Worm (Caenorhabditis elegans): Measurements from ENCODE around the gene F13E9.15.

F13E9.15 gene

DNA sequence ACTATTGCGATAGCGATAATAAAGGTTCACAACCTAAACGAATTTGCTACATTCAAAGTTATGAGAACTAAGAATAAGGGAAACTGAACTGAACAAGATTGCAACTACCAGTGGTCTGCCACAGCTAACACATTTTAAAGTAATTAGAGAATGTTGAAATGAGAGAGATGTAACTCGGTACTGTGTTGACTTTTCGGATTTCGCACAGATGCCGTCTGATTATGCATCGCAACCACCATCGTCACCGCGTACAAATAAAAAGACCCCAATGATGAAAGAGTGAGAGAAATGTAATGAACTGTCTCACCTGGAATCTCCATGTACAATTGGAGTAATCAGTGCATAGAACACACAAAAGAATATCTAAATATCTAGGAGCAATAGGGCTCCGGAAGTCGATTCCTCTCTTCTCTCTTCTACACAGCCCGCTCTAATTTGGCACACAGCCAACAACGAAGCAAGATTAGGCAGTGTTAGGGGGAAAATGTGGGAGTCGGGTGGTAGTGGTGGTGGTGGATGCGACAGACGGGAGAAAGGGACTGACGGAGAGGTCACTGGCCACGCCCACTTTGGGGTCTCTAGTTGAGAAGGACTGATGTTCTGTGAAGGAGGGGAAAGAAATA is 20.9 kb downstream of the F13E9.15 start, which contains the start of gene F13E9.11:
Gene F13E9.11, minus strand, starts transcription at position 507 of the 623 bp plus-strand sequence.
- TF ChIP-seq unc-62 (GFP tag; optimal IDR thresholded peaks at IDR 0.05), result no peak

ce11 chrIV:10867370-10868146 is 22.1 kb downstream of the F13E9.15 start:
- TF ChIP-seq unc-62 (GFP tag; optimal IDR thresholded peaks at IDR 0.05), result no peak

DNA sequence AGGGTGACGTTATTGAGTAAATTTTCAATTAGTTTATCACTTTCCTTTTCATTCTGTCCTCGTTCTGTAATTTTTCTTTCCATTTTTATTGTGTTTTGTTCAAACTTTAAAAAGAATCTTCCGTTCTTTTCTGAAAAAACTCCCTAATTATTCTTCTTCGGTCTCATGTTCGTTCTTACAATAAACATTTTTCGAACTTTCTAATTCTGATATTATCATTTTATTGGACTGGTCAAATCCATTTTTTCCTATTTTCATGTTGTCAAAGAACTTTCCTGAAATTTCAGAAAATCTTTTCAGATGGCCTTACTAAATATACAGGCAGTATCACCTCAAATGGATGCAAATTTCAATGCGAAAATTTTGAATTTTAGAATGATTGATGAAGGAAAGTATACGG is 25.6 kb downstream of the F13E9.15 start, which contains the start of gene nish-1:
Gene nish-1, plus strand, starts transcription at position 301 of the 400 bp plus-strand sequence.
- no peak for TF ChIP-seq unc-62 (GFP tag; optimal IDR thresholded peaks at IDR 0.05)

DNA sequence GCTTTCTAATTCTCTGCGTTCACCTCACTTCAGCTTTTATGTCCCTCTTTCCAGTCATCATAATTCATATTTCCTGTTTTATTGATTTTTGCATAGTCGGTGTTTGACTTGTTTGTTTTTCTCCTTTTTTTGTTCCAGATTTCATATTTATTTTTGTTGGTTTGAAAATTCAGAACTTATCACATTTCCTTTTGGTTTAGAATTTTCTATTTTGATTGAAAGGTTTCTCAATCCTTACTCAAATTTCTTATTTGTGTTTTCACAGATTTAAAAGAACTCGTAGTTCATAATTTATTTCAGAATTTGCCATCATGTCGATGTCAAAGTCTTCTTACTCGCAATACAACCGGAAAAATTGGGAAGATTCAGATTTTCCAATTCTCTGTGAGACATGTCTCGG is 28.6 kb downstream of the F13E9.15 start, which contains the start of gene rbm-22:
Gene rbm-22, plus strand, starts transcription at position 301 of the 400 bp plus-strand sequence.
- TF ChIP-seq unc-62 (GFP tag; optimal IDR thresholded peaks at IDR 0.05), result no peak

DNA sequence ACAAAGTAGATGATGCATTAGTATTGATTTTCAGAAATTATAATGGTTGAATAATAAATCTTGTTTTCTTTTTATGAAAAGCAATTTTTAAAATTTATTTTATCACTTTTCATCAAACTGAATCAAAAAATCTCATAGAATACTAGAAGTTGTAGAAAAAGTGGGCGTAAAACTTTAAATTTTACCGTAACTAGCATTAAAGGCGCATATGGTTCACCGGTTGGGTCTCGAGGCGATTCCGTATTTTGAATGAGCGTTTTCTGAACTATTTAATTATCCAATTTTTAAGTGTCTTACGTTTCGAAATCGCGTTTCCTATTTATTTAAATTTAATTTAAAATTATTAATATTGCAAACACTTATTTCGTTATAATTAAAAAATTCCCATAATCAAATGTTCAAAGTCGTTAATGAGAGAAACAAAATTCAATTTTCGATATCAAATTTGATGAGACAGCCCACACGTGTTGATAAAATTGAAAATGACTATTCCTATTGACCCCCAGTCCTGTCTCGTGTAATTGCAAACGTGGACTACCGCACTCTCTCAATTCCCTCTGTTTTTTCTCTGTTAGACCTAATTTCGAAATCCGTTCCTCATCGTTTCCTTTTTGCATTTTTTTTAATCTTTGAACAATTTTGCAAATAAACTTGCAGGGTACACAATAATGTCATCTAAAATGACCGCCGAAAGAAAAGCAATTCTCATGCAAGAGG is 31.2 kb downstream of the F13E9.15 start, which contains the start of the genes T11G6.2 and hars-1:
Gene T11G6.2, minus strand, starts transcription at position 197 of the 717 bp plus-strand sequence.
Gene hars-1, plus strand, starts transcription at position 658 of the 717 bp plus-strand sequence.
- TF ChIP-seq unc-62 (GFP tag; optimal IDR thresholded peaks at IDR 0.05), result no peak

- TF ChIP-seq unc-62 (GFP tag; optimal IDR thresholded peaks at IDR 0.05), result no peak
Observed at ce11 chrIV:10855946-10856345, 33.7 kb downstream of the F13E9.15 start.

DNA sequence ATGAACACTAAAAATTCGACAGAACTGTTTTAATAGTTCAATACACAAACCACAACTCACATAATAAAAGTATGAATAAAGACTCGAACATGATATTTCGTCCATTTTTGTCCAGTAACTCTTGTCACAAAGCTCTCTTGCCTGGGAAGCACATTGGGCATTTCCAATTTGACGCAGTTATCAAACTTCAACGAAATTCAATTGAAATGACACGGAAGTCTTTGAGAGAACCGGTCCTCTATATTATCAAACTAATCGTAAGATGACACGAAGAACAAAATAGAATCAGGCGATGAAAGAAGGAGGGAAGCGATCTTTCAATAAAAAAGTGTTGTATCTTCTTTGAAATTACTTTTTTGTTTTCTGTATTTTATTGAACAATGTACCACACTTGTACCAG is 34.6 kb downstream of the F13E9.15 start, which contains the start of gene T11G6.3:
Gene T11G6.3, minus strand, starts transcription at position 189 of the 400 bp plus-strand sequence.
- no peak for TF ChIP-seq unc-62 (GFP tag; optimal IDR thresholded peaks at IDR 0.05)

- no peak for TF ChIP-seq unc-62 (GFP tag; optimal IDR thresholded peaks at IDR 0.05)
Observed at ce11 chrIV:10854042-10854441, 35.6 kb downstream of the F13E9.15 start.

DNA sequence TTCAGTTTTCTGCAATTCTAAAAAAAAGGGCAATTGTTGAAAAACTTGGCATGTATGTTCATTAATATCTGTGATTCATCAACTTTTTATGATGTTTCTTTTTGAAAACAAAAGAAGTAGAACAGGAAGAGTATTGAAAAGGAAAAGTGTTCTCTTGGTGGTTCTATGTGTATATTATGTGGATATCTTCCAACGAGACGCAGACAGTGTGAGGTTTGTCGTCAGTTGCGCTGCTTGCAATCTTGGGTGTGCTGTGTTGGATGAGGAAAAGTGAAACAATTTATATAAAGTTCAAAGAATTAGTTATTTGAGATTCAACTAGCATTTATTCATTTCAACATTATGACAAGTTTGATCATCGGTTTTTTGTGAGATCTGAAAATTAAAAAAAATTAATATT is 37.3 kb downstream of the F13E9.15 start:
- no peak for TF ChIP-seq unc-62 (GFP tag; optimal IDR thresholded peaks at IDR 0.05)

- TF ChIP-seq unc-62 (GFP tag; optimal IDR thresholded peaks at IDR 0.05), result no peak
Observed at ce11 chrIV:10851833-10852232, 37.8 kb downstream of the F13E9.15 start, which contains the start of gene T11G6.4. Gene T11G6.4 (minus strand): TSS chrIV:10851933.

DNA sequence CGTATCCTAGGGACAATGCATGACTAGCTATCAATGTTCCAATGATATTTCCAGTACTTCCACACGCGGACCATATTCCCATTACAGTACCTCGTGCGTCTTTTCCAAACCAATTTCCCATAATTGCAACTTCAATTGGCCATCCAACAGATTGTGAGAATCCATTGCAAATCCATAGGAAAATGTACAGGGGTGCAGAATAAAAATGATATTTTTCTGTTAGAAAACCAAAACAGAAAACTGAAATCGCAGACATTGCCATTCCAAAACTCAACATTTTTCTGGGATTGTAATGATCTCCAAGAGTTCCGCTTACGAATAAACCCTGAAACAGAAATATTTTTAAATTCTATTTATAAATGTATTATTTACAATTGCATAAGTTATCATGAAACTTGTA is 38.5 kb downstream of the F13E9.15 start:
- no peak for TF ChIP-seq unc-62 (GFP tag; optimal IDR thresholded peaks at IDR 0.05)

DNA sequence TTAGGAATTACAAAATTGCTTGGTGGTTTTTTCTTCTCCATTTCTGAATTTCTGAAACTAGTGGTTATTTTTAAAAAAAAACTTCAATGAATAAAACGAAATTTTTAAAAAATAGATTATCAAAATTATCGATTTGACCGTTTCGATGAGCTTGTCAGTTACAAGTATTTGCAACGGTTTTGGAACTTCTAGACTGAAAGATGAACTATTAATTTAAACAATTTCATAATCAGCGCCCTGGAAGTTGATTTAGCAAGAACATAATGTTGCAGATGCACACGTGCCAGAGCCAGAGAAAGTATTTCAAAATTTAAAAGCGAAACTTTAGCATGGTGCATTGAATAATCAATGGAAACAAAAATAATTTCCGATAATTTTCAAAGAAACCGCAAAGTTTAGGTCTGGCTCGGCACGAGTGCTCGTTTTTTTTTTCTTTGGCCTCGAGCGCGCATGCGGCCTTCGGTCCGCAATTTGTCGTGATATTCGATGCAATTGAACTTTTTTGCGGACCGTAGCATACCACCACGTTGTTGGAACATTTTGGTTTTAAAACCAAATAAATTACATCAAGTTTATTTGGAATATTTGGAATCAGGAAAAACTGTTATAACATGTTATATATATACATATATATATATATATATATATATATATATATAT is 46.8 kb downstream of the F13E9.15 start, which contains the start of gene T11G6.5:
Gene T11G6.5, minus strand, starts transcription at position 51 of the 660 bp plus-strand sequence.
- no peak for TF ChIP-seq unc-62 (GFP tag; optimal IDR thresholded peaks at IDR 0.05)

ce11 chrIV:10842232-10842631 is 47.4 kb downstream of the F13E9.15 start:
- no peak for TF ChIP-seq unc-62 (GFP tag; optimal IDR thresholded peaks at IDR 0.05)
